Worm (Caenorhabditis elegans): ENCODE measurements around the gene Y41G9A.5.

Y41G9A.5 gene

ce11 chrX:2978100-2978499 lies 31.6 kb downstream of the Y41G9A.5 start:
- TF ChIP-seq ztf-4 (tag; optimal IDR thresholded peaks at IDR 0.05), result no peak
- TF ChIP-seq snpc-4 (tag; optimal IDR thresholded peaks at IDR 0.05), result peak; percentile 7

DNA sequence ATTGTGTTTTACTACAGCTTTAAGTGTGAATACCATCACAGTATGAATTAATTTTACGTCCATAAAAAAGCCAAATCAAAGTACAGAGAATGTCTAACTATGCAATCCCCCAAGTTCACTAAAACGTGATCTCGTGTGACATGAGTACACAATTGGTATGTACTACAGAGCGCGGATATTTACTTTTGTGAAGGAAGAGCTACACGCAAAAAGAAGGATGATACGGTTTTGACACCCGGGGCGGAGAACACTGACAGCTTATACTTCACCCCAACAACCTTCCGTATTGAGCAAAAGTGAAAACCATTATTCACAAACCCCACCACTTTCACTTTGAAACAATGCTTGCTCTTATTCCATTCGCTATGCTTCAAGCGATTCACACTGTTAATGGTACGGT lies 35.2 kb downstream of the Y41G9A.5 start, which contains the start of gene nspg-5:
Gene nspg-5, plus strand, starts transcription at position 301 of the 400 bp plus-strand sequence.
- TF ChIP-seq dmd-4 (tag; optimal IDR thresholded peaks at IDR 0.05) (no peak), zag-1 (tag; optimal IDR thresholded peaks at IDR 0.05) (no peak), R02D3.7 (tag; optimal IDR thresholded peaks at IDR 0.05) (no peak), alr-1 (tag; optimal IDR thresholded peaks at IDR 0.05) (no peak), sma-9 (GFP tag; optimal IDR thresholded peaks at IDR 0.05) (no peak), sma-9 (tag; optimal IDR thresholded peaks at IDR 0.05) (no peak), nhr-21 (tag; optimal IDR thresholded peaks at IDR 0.05) (no peak), snpc-4 (tag; optimal IDR thresholded peaks at IDR 0.05) (no peak), sma-3 (GFP tag; optimal IDR thresholded peaks at IDR 0.05) (no peak), Y55F3AM.14 (GFP tag; optimal IDR thresholded peaks at IDR 0.05) (no peak), elt-1 (tag; optimal IDR thresholded peaks at IDR 0.05) (no peak), mdl-1 (tag; optimal IDR thresholded peaks at IDR 0.05) (no peak), unc-39 (tag; optimal IDR thresholded peaks at IDR 0.05) (no peak), ama-1 (optimal IDR thresholded peaks at IDR 0.05) (no peak), nhr-25 (tag; optimal IDR thresholded peaks at IDR 0.05) (no peak), ztf-1 (GFP tag; conservative IDR thresholded peaks at IDR 0.05) (no peak)

DNA sequence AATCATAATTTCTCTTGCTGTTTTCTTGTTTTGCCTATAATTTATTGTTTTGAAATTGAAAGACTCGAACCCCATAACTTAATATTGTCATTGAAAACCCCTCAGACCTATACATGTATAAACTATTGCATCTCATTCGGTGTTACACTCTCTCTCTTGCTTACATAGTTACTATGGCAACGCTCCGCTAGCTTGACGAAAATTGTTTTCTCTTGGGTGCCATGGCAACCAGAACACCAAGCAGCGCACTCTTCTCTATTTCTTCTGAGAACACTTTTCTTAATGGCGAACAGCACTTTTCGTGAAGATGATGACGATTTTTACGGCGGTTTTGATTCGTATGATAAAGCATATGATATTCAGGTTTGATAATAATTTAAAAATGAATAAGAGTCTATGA lies 37.5 kb downstream of the Y41G9A.5 start, which contains the start of gene osm-5:
Gene osm-5, plus strand, starts transcription at position 268 of the 400 bp plus-strand sequence.
- TF ChIP-seq mbf-1 (tag; optimal IDR thresholded peaks at IDR 0.05) (no peak), C34F6.9 (tag; optimal IDR thresholded peaks at IDR 0.05) (no peak), sma-3 (GFP tag; optimal IDR thresholded peaks at IDR 0.05) (no peak), skn-1 (tag; optimal IDR thresholded peaks at IDR 0.05) (no peak), nhr-11 (tag; optimal IDR thresholded peaks at IDR 0.05) (no peak), crh-2 (tag; optimal IDR thresholded peaks at IDR 0.05) (no peak), F13H6.1 (tag; optimal IDR thresholded peaks at IDR 0.05) (no peak), ztf-11 (tag; optimal IDR thresholded peaks at IDR 0.05) (no peak), aly-2 (tag; optimal IDR thresholded peaks at IDR 0.05) (no peak)

DNA sequence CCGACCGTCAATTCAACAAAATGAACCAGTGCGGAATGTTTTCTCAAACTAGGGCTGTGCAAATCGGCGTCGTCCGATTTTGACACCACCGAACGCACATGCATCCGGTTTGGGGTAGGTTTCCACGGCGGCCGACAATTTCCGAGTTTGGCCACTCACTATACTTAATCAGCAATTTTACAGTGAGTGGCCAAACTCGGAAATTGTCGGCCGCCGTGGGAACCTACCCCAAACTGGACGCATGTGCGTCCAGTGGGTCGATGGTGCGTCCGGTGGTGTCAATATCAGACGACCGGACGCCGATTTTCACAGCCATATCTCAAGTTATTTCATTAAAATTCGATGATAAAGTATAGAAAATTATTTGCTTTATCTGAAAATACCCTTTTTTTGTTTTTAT lies 43.7 kb downstream of the Y41G9A.5 start:
- TF ChIP-seq nhr-6 (tag; optimal IDR thresholded peaks at IDR 0.05) (no peak), nhr-25 (tag; optimal IDR thresholded peaks at IDR 0.05) (no peak), nhr-129 (tag; optimal IDR thresholded peaks at IDR 0.05) (no peak), ceh-16 (tag; optimal IDR thresholded peaks at IDR 0.05) (no peak), blmp-1 (tag; optimal IDR thresholded peaks at IDR 0.05; ENCODE audit: insufficient read depth) (no peak), dmd-4 (tag; optimal IDR thresholded peaks at IDR 0.05) (no peak), lin-13 (GFP tag; optimal IDR thresholded peaks at IDR 0.05) (no peak), ztf-4 (tag; optimal IDR thresholded peaks at IDR 0.05) (no peak), ZK546.5 (tag; optimal IDR thresholded peaks at IDR 0.05) (no peak), sma-9 (GFP tag; optimal IDR thresholded peaks at IDR 0.05) (no peak), sma-9 (tag; optimal IDR thresholded peaks at IDR 0.05) (no peak), C34F6.9 (tag; optimal IDR thresholded peaks at IDR 0.05) (no peak), lsy-2 (tag; optimal IDR thresholded peaks at IDR 0.05) (no peak), gmeb-1 (tag; optimal IDR thresholded peaks at IDR 0.05) (no peak), nhr-23 (tag; optimal IDR thresholded peaks at IDR 0.05) (no peak), nhr-77 (tag; optimal IDR thresholded peaks at IDR 0.05) (no peak), unc-62 (GFP tag; optimal IDR thresholded peaks at IDR 0.05) (no peak), ceh-82 (tag; optimal IDR thresholded peaks at IDR 0.05) (no peak)

DNA sequence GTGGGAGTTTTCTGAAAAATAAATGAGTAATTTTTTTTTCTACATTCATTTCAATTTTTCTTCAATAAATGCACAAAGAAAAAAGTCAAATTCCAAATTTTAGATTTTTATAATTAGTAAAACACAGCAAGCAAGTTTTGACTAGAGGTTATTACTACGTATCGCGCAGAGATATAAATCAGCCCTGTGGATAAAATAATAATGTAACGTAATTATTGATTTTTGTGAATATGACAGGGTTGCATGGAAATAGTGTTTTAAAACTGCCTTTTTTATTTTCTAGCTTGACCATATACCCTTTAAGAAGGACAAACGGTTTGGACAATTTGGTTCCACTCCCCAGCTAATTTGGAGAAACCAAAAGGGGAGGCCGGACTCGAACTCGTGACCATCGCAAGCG lies 49.9 kb downstream of the Y41G9A.5 start:
- TF ChIP-seq crh-2 (tag; optimal IDR thresholded peaks at IDR 0.05) (no peak), nhr-6 (tag; optimal IDR thresholded peaks at IDR 0.05) (no peak), nhr-25 (tag; optimal IDR thresholded peaks at IDR 0.05) (no peak), dmd-4 (tag; optimal IDR thresholded peaks at IDR 0.05) (no peak), unc-55 (GFP tag; optimal IDR thresholded peaks at IDR 0.05) (no peak), unc-62 (GFP tag; optimal IDR thresholded peaks at IDR 0.05) (no peak), nhr-11 (tag; optimal IDR thresholded peaks at IDR 0.05) (no peak), snpc-4 (tag; optimal IDR thresholded peaks at IDR 0.05) (no peak), C34F6.9 (tag; optimal IDR thresholded peaks at IDR 0.05) (no peak), blmp-1 (tag; optimal IDR thresholded peaks at IDR 0.05; ENCODE audit: insufficient read depth) (no peak), R02D3.7 (tag; optimal IDR thresholded peaks at IDR 0.05) (no peak), ztf-1 (GFP tag; conservative IDR thresholded peaks at IDR 0.05) (no peak), fos-1 (tag; optimal IDR thresholded peaks at IDR 0.05) (no peak), mdl-1 (tag; optimal IDR thresholded peaks at IDR 0.05) (no peak), unc-39 (tag; optimal IDR thresholded peaks at IDR 0.05) (no peak), ztf-4 (tag; optimal IDR thresholded peaks at IDR 0.05) (no peak), egl-27 (tag; optimal IDR thresholded peaks at IDR 0.05) (no peak)

Measured in whole organism, L2 larva.